Fruit fly (Drosophila melanogaster) whole organism, wandering third instar larva: ENCODE results near the gene mthl12.

Source experiments
- Abd-B ChIP-seq: fragments of >200 bp; optimal IDR thresholded peaks from 2 replicates; lab custom pipeline; 2017; ENCODE audit warnings: missing biosample characterization, missing genetic modification characterization
- CG32264 ChIP-seq: fragments of 200-800 bp; sonication (Bioruptor generic); optimal IDR thresholded peaks from 2 replicates; lab custom pipeline; 2016; ENCODE audit warnings: missing biosample characterization, missing genetic modification characterization
- CG9705 ChIP-seq: fragments of 200-800 bp; sonication (Bioruptor generic); optimal IDR thresholded peaks from 2 replicates; lab custom pipeline; 2018; ENCODE audit warnings: missing biosample characterization, mild to moderate bottlenecking, missing genetic modification characterization
- CrebA ChIP-seq: fragments of 200-800 bp; sonication (Bioruptor generic); optimal IDR thresholded peaks from 2 replicates; lab custom pipeline; 2016; ENCODE audit warnings: missing biosample characterization, mild to moderate bottlenecking, missing genetic modification characterization, borderline replicate concordance
- Dif ChIP-seq: fragments of 200-275, 200-300 bp; sonication (Bioruptor generic); optimal IDR thresholded peaks from 2 replicates; lab custom pipeline; 2018; ENCODE audit warnings: missing biosample characterization, missing genetic modification characterization; ENCODE audit not compliant: partially characterized antibody
- GATAd ChIP-seq: sonication (Bioruptor generic); optimal IDR thresholded peaks from 2 replicates; lab custom pipeline; 2016; ENCODE audit warnings: missing biosample characterization, missing genetic modification characterization
- HLH106 ChIP-seq: fragments of 200-800 bp; optimal IDR thresholded peaks from 3 replicates; lab custom pipeline; 2019; ENCODE audit warnings: missing biosample characterization, mild to moderate bottlenecking, missing genetic modification characterization, moderate library complexity
- Hnf4 ChIP-seq: fragments of 200-800 bp; sonication (Bioruptor generic); optimal IDR thresholded peaks from 2 replicates; lab custom pipeline; 2016; ENCODE audit warnings: missing biosample characterization, mild to moderate bottlenecking, missing genetic modification characterization
- Hr78 ChIP-seq: fragments of >200 bp; optimal IDR thresholded peaks from 2 replicates; lab custom pipeline; 2017; ENCODE audit warnings: missing biosample characterization, missing genetic modification characterization
- Jra ChIP-seq: sonication (Bioruptor generic); optimal IDR thresholded peaks from 2 replicates; lab custom pipeline; 2016; ENCODE audit warnings: missing biosample characterization, missing genetic modification characterization
- Mio ChIP-seq: sonication (Bioruptor generic); optimal IDR thresholded peaks from 2 replicates; lab custom pipeline; 2016; ENCODE audit warnings: missing biosample characterization, missing genetic modification characterization
- Myc ChIP-seq: fragments of >200 bp; optimal IDR thresholded peaks from 2 replicates; lab custom pipeline; 2017
- OdsH ChIP-seq: fragments of 200-800 bp; sonication (Bioruptor generic); optimal IDR thresholded peaks from 2 replicates; lab custom pipeline; 2016; ENCODE audit warnings: missing biosample characterization, mild to moderate bottlenecking, missing genetic modification characterization
- Rel ChIP-seq, 2 experiments: fragments of 200-800 bp; sonication (Bioruptor generic) in 1 of 2; optimal IDR thresholded peaks; 2 replicates in 1 of 2; 3 replicates in 1 of 2; lab custom pipeline; 2016 to 2019; ENCODE audit warnings: mild to moderate bottlenecking in 2 of 2, missing biosample characterization in 2 of 2, missing genetic modification characterization in 2 of 2, moderate library complexity in 1 of 2
- Sp1 ChIP-seq: fragments of 200-800 bp; sonication (Bioruptor generic); optimal IDR thresholded peaks from 3 replicates; lab custom pipeline; 2019; ENCODE audit warnings: missing biosample characterization, mild to moderate bottlenecking, missing genetic modification characterization, moderate library complexity
- Vsx2 ChIP-seq: fragments of 200-300, 225-300 bp; sonication (Bioruptor generic); optimal IDR thresholded peaks from 2 replicates; lab custom pipeline; 2018; ENCODE audit warnings: missing biosample characterization, missing genetic modification characterization; ENCODE audit not compliant: partially characterized antibody
- br ChIP-seq: fragments of 200-800 bp; sonication (Bioruptor generic); optimal IDR thresholded peaks from 2 replicates; lab custom pipeline; 2016; ENCODE audit warnings: missing biosample characterization, missing genetic modification characterization
- brk ChIP-seq: fragments of 200-800 bp; sonication (Bioruptor generic); optimal IDR thresholded peaks from 2 replicates; lab custom pipeline; 2016; ENCODE audit warnings: missing biosample characterization, mild to moderate bottlenecking, missing genetic modification characterization
- dl ChIP-seq, 2 experiments: fragments of 175-275, 200-275 bp in 1 of 2; fragments of 200-275 bp in 1 of 2; sonication (Bioruptor generic); optimal IDR thresholded peaks; lab custom pipeline; 2018; ENCODE audit warnings: mild to moderate bottlenecking in 2 of 2, missing biosample characterization in 2 of 2, missing genetic modification characterization in 2 of 2, moderate library complexity in 2 of 2; ENCODE audit not compliant: partially characterized antibody in 2 of 2, insufficient read depth in 1 of 2
- dmrt93B ChIP-seq: fragments of 200-800 bp; sonication (Bioruptor generic); optimal IDR thresholded peaks from 2 replicates; lab custom pipeline; 2018; ENCODE audit warnings: missing biosample characterization, mild to moderate bottlenecking, missing genetic modification characterization
- dsf ChIP-seq: sonication (Bioruptor generic); optimal IDR thresholded peaks from 2 replicates; lab custom pipeline; 2016; ENCODE audit warnings: missing biosample characterization, missing genetic modification characterization, borderline replicate concordance
- ey ChIP-seq: fragments of 200-800 bp; sonication (Bioruptor generic); optimal IDR thresholded peaks from 2 replicates; lab custom pipeline; 2016; ENCODE audit warnings: missing biosample characterization, missing genetic modification characterization
- foxo ChIP-seq, 2 experiments: fragments of 200-800 bp; sonication (Bioruptor generic); optimal IDR thresholded peaks; 2 replicates in 1 of 2; 3 replicates in 1 of 2; lab custom pipeline; 2016 to 2017; ENCODE audit warnings: missing biosample characterization in 2 of 2, missing genetic modification characterization in 2 of 2
- fru ChIP-seq: fragments of 200-800 bp; sonication (Bioruptor generic); optimal IDR thresholded peaks from 3 replicates; lab custom pipeline; 2016; ENCODE audit warnings: missing biosample characterization, mild to moderate bottlenecking, missing genetic modification characterization
- h ChIP-seq: fragments of 200-800 bp; sonication (Bioruptor generic); optimal IDR thresholded peaks from 3 replicates; lab custom pipeline; 2016; ENCODE audit warnings: missing biosample characterization, mild to moderate bottlenecking, missing genetic modification characterization
- jim ChIP-seq: fragments of 175-275, 200-325 bp; sonication (Bioruptor generic); optimal IDR thresholded peaks from 2 replicates; lab custom pipeline; 2016; ENCODE audit warnings: missing biosample characterization, mild to moderate bottlenecking, missing genetic modification characterization
- lola ChIP-seq: fragments of >200 bp; optimal IDR thresholded peaks from 2 replicates; lab custom pipeline; 2017; ENCODE audit warnings: missing biosample characterization, missing genetic modification characterization
- pan ChIP-seq: fragments of >200 bp; optimal IDR thresholded peaks from 2 replicates; lab custom pipeline; 2017
- psq ChIP-seq: fragments of 200-800 bp; sonication (Bioruptor generic); optimal IDR thresholded peaks from 3 replicates; lab custom pipeline; 2017; ENCODE audit warnings: missing biosample characterization, mild to moderate bottlenecking, missing genetic modification characterization, moderate library complexity
- rgr ChIP-seq: fragments of 200-800 bp; sonication (Bioruptor generic); optimal IDR thresholded peaks from 3 replicates; lab custom pipeline; 2016; ENCODE audit warnings: missing biosample characterization, mild to moderate bottlenecking, missing genetic modification characterization
- sage ChIP-seq: fragments of 200-800 bp; sonication (Bioruptor generic); optimal IDR thresholded peaks from 2 replicates; lab custom pipeline; 2016; ENCODE audit warnings: missing biosample characterization, mild to moderate bottlenecking, missing genetic modification characterization
- sv ChIP-seq: fragments of 200-800 bp; sonication (Bioruptor generic); optimal IDR thresholded peaks from 3 replicates; lab custom pipeline; 2016; ENCODE audit warnings: missing biosample characterization, missing genetic modification characterization
- tai ChIP-seq: sonication (Bioruptor generic); optimal IDR thresholded peaks from 2 replicates; lab custom pipeline; 2016; ENCODE audit warnings: missing biosample characterization, missing genetic modification characterization
- woc ChIP-seq: sonication (Bioruptor generic); optimal IDR thresholded peaks from 2 replicates; lab custom pipeline; 2016; ENCODE audit warnings: missing biosample characterization, mild to moderate bottlenecking, missing genetic modification characterization

The mthl12 gene

DNA sequence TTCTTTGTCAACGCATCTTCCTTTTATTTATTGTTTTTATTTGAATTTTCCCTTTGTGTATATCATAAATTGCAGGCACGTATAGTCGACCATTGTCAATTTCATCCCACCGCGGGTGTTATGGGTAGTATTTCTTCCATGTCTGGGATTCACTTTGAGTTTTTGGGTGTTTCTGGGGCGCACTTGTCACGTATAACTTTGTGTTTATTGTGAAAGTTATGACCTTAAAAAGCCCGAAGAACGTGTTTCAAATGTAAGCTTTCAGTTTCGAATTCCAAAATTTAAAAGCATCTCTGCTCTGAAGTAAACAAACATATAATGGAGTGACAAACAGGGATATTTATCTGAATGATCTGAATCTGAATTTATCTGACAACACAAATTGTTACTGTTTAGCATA, 46.9 kb upstream of the mthl12 start:
- no peak for TF ChIP-seq Rel (GFP tag; optimal IDR thresholded peaks at IDR 0.05; lab: Kevin White, UChicago)
- peak; percentile 58 for TF ChIP-seq Rel (tag; optimal IDR thresholded peaks at IDR 0.05; lab: Kevin White, UChicago)
- TF ChIP-seq jim (GFP tag; lab: Kevin White, UChicago) = no peak

DNA sequence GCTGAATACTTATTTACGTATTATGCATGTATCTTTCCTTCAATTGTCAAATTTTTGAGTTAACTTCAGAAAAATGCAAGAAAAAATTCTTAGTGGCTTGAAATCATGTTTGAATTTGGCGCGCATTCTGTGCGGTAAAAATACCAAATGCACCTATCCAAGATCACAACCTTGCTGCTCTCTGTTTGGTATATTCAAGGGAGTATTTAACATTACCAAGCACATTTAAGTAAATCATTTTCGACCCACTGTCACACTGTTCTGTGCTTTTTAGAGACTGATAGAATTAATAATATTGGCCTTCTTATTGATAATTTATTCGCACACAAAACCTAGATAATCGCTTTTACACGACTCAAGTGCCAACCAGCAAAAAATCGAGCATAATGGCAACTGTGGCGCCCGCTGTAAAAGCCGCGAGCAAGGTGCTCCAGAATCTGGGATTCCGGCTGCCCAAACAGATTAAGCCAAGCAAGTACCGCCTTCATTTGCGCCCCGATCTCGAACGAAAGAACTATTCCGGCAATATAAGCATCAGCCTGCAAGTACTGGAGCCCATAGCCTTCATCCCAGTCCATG, 44.3 kb upstream of the mthl12 start:
- TF ChIP-seq GATAd (no peak), sv (no peak), Abd-B (GFP tag; lab: Kevin White, UChicago) (no peak), dl (GFP tag; optimal IDR thresholded peaks at IDR 0.05; lab: Kevin White, UChicago; ENCODE audit: insufficient read depth in 1 of 2, partially characterized antibody in 2 of 2) (no peak), dsf (no peak), fru (GFP tag; lab: Kevin White, UChicago) (no peak), CG9705 (GFP tag; lab: Kevin White, UChicago) (no peak), Hnf4 (peak; percentile 30), pan (lab: Kevin White, UChicago) (no peak), woc (GFP tag; lab: Kevin White, UChicago) (no peak), Rel (GFP tag; optimal IDR thresholded peaks at IDR 0.05; lab: Kevin White, UChicago) (no peak), Rel (tag; optimal IDR thresholded peaks at IDR 0.05; lab: Kevin White, UChicago) (peak; percentile 46), lola (no peak)

DNA sequence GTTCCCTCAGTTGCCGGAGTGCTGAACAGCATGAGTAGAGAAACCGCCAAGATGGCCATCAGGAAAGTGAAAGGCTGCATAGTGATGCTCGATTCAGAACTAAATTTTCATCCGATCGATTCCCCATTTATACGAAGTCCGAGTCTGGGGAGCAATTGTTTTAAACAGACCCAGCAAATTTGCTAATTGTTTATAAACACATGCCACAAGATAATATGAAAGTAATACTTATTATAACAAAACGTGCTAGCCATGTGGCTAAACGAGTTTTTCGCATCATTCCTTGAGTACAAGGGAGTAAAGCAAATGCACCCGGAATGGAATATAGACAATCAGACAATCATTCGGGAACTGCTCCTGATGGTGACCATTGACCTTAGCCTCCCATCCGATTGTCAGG, 40.4 kb upstream of the mthl12 start, which contains the start of gene CG44142:
TSS of gene CG44142 (minus strand) at position 101 of the 400 bp plus-strand sequence.
- TF ChIP-seq Myc (no peak), Abd-B (GFP tag; lab: Kevin White, UChicago) (no peak), CG32264 (GFP tag; lab: Kevin White, UChicago) (no peak), foxo (GFP tag; optimal IDR thresholded peaks at IDR 0.05; lab: Kevin White, UChicago) (no peak), Hr78 (no peak), GATAd (no peak), h (GFP tag; lab: Kevin White, UChicago) (no peak), Dif (no peak), dl (GFP tag; optimal IDR thresholded peaks at IDR 0.05; lab: Kevin White, UChicago; ENCODE audit: insufficient read depth in 1 of 2, partially characterized antibody in 2 of 2) (no peak), HLH106 (tag; lab: Kevin White, UChicago) (no peak), sage (GFP tag; lab: Kevin White, UChicago) (no peak), tai (no peak), ey (GFP tag; lab: Kevin White, UChicago) (no peak), Mio (GFP tag; lab: Kevin White, UChicago) (no peak), Rel (GFP tag; optimal IDR thresholded peaks at IDR 0.05; lab: Kevin White, UChicago) (no peak), Rel (tag; optimal IDR thresholded peaks at IDR 0.05; lab: Kevin White, UChicago) (no peak), jim (GFP tag; lab: Kevin White, UChicago) (no peak), sv (no peak), rgr (GFP tag; lab: Kevin White, UChicago) (no peak), Hnf4 (no peak), dmrt93B (GFP tag; lab: Kevin White, UChicago) (no peak)

DNA sequence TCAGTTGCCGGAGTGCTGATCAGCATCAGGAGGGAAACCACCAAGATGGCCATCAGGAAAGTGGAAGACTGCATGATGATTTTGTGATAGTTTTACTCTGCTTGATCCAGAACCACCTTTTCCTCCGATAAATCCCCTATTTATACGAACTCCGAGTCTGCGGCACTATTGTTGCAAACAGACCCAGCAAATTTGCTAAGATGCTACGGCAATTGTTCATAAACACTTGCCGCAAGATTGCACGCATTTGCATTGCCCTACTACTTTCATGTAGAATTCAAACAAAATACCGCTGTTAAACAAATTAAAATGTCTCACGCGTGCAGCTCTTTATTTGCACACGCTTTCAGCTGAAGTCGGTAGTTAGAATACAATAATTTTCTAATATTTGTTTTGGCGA, 34.3 kb upstream of the mthl12 start, which contains the start of gene CG45080:
TSS of gene CG45080 (minus strand) at position 101 of the 400 bp plus-strand sequence.
- TF ChIP-seq dsf (no peak), Sp1 (GFP tag; lab: Kevin White, UChicago) (no peak), Jra (GFP tag; lab: Kevin White, UChicago) (no peak), brk (GFP tag; lab: Kevin White, UChicago) (no peak), sv (no peak), Hnf4 (no peak), psq (GFP tag; lab: Kevin White, UChicago) (no peak), tai (no peak), br (GFP tag; lab: Kevin White, UChicago) (no peak), CG32264 (GFP tag; lab: Kevin White, UChicago) (no peak), OdsH (GFP tag; lab: Kevin White, UChicago) (no peak), Vsx2 (no peak), sage (GFP tag; lab: Kevin White, UChicago) (no peak), foxo (GFP tag; optimal IDR thresholded peaks at IDR 0.05; lab: Kevin White, UChicago) (no peak), CrebA (no peak)
